Worm (Caenorhabditis elegans): ENCODE results near the gene ncx-9.

The ncx-9 gene

DNA sequence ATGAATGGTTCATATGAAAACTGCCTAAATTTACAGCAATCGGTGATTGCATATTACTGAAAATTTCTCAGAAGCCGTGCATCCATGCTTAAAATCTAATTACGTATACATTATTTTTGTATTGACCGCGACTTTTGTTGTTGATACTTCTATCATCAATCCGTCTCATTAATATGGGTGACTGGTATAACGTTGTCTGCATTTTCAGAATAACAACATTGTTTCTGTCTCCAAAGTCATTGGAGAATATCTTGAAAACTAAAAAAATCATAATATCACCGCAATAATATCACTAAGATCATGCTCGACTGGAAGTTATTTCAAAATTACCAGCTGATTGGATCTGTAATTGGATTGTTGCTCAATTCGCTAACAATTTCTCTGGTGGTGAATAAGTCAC is 43.6 kb downstream of the ncx-9 start, which contains the start of gene str-207:
Gene str-207 (plus strand): TSS at position 301 of the 400 bp plus-strand sequence.
- TF ChIP-seq efl-1 (optimal IDR thresholded peaks at IDR 0.05) (no peak), efl-1 (GFP tag; optimal IDR thresholded peaks at IDR 0.05 in 1 of 2) (peak in 1 of 2 experiments; percentile 63), ama-1 (optimal IDR thresholded peaks at IDR 0.05) (no peak)

DNA sequence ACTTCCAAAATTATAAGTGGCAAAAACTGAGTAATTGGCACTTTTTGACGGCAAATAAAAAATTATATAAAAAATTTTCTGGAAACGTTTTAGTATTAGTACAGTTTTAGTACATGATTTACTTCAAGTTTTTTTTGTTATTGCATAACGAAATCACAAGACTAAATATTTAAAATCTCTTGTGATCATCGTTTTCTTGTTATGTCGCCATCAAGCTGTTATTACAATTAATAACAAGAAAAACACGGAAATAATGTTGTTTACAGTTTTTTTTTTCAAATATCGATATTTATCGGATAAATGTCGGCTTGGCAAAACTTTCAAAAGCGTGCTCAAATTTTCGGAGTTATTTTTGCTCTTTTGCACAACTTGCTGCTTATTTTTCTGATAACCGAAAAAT is 46.4 kb downstream of the ncx-9 start, which contains the start of gene str-209:
Gene str-209 (plus strand): TSS at position 301 of the 400 bp plus-strand sequence.
- TF ChIP-seq ztf-11 (tag; optimal IDR thresholded peaks at IDR 0.05) (no peak), isw-1 (GFP tag; IDR thresholded peaks at IDR 0.05) (no peak), nhr-85 (tag) (no peak), mep-1 (tag; optimal IDR thresholded peaks at IDR 0.05) (no peak), zip-4 (GFP tag; optimal IDR thresholded peaks at IDR 0.05) (no peak), elt-2 (tag; optimal IDR thresholded peaks at IDR 0.05) (no peak), nhr-28 (tag; optimal IDR thresholded peaks at IDR 0.05) (no peak), lin-35 (GFP tag; optimal IDR thresholded peaks at IDR 0.05) (no peak), alr-1 (tag; optimal IDR thresholded peaks at IDR 0.05; ENCODE audit: borderline replicate concordance) (no peak), nhr-90 (tag; optimal IDR thresholded peaks at IDR 0.05; ENCODE audit: poor library complexity) (no peak), lin-13 (GFP tag; optimal IDR thresholded peaks at IDR 0.05) (no peak)

DNA sequence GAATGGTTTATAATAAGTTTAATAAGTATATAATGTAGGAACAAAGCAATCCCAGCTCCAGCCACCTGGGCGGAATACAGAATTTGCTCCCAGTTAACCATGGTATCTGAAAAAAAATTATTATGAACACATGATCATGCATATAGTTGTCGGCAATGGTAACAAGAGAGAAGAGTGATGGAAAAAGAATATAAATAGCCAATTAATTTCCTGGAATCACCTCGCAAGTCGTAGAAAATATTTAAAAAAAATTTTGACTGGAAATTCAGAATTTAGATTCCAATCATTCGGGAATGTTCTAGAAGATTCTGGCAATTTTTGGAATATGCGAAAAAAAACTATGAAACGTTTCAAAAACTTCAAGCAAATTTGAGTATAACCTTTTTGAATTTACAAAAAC is 50.8 kb downstream of the ncx-9 start, which contains the start of gene str-211:
Gene str-211 (minus strand): TSS at position 101 of the 400 bp plus-strand sequence.
- TF ChIP-seq ztf-11 (tag; optimal IDR thresholded peaks at IDR 0.05) (no peak), elt-3 (tag; optimal IDR thresholded peaks at IDR 0.05) (no peak), nhr-77 (tag; optimal IDR thresholded peaks at IDR 0.05) (no peak), mab-9 (GFP tag; IDR thresholded peaks at IDR 0.05) (no peak), unc-98 (GFP tag; IDR thresholded peaks at IDR 0.05) (no peak), mdl-1 (tag; optimal IDR thresholded peaks at IDR 0.05) (no peak), unc-30 (tag; optimal IDR thresholded peaks at IDR 0.05) (no peak), ces-1 (GFP tag; optimal IDR thresholded peaks at IDR 0.05) (no peak), aly-2 (tag; optimal IDR thresholded peaks at IDR 0.05) (no peak), elt-2 (tag; optimal IDR thresholded peaks at IDR 0.05) (no peak), nhr-90 (tag; optimal IDR thresholded peaks at IDR 0.05; ENCODE audit: poor library complexity) (no peak), nhr-19 (GFP tag; conservative IDR thresholded peaks at IDR 0.05) (no peak), fkh-10 (GFP tag; optimal IDR thresholded peaks at IDR 0.05) (no peak), unc-86 (tag; optimal IDR thresholded peaks at IDR 0.05) (no peak), lin-15B (tag; optimal IDR thresholded peaks at IDR 0.05) (no peak), nhr-11 (tag; optimal IDR thresholded peaks at IDR 0.05) (no peak), ztf-4 (tag; optimal IDR thresholded peaks at IDR 0.05) (no peak), C34B4.2 (tag; optimal IDR thresholded peaks at IDR 0.05) (no peak), Y116A8C.19 (tag; optimal IDR thresholded peaks at IDR 0.05; ENCODE audit: borderline replicate concordance) (no peak), pqm-1 (tag; optimal IDR thresholded peaks at IDR 0.05) (no peak)

Data from whole organism, L1 larva.